Fruit fly (Drosophila melanogaster): ENCODE data around the gene Remo.

Gene Remo

dm6 chrX:13276713-13277112 is 11.1 kb upstream of the Remo start (continued):
- TF ChIP-seq trh (GFP tag; optimal IDR thresholded peaks at IDR 0.05) (no peak), pan (optimal IDR thresholded peaks at IDR 0.05) (no peak), pan (GFP tag; optimal IDR thresholded peaks at IDR 0.05 in 1 of 2, IDR thresholded peaks at IDR 0.05 in 1 of 2) (peak in 1 of 2 experiments; percentile 74), CG7372 (GFP tag; IDR thresholded peaks at IDR 0.05) (peak; percentile 54; the same call in 1 of the 2 replicates), CG9932 (GFP tag; IDR thresholded peaks at IDR 0.05) (peak; percentile 80), CG2120 (GFP tag; optimal IDR thresholded peaks at IDR 0.05) (peak; percentile 73), Taf1 (GFP tag; IDR thresholded peaks at IDR 0.05) (peak; percentile 67), CG4404 (GFP tag; IDR thresholded peaks at IDR 0.05) (peak; percentile 35), dm (GFP tag; optimal IDR thresholded peaks at IDR 0.05) (no peak), CG15269 (tag; optimal IDR thresholded peaks at IDR 0.05) (peak; percentile 88), CG18764 (GFP tag; optimal IDR thresholded peaks at IDR 0.05) (peak; percentile 47), run (tag; optimal IDR thresholded peaks at IDR 0.05) (peak; percentile 49), CG5180 (GFP tag; optimal IDR thresholded peaks at IDR 0.05) (peak; percentile 47), CG3838 (GFP tag; optimal IDR thresholded peaks at IDR 0.05) (no peak), CG2678 (tag; optimal IDR thresholded peaks at IDR 0.05) (peak; percentile 91), CG13296 (GFP tag; optimal IDR thresholded peaks at IDR 0.05) (peak; percentile 87), Aef1 (GFP tag; IDR thresholded peaks at IDR 0.05) (peak; percentile 77), Hsf (GFP tag; optimal IDR thresholded peaks at IDR 0.05) (peak; percentile 22), H15 (GFP tag; IDR thresholded peaks at IDR 0.05) (peak; percentile 60; the same call in 1 of the 3 replicates), slbo (GFP tag; IDR thresholded peaks at IDR 0.05) (peak; percentile 89), Nf-YA (GFP tag; IDR thresholded peaks at IDR 0.05) (peak; percentile 51; the same call in 1 of the 2 replicates), Pdp1 (GFP tag; optimal IDR thresholded peaks at IDR 0.05) (no peak), Ssrp (tag; optimal IDR thresholded peaks at IDR 0.05) (peak; percentile 64), eve (GFP tag; optimal IDR thresholded peaks at IDR 0.05) (no peak), B-H1 (GFP tag; IDR thresholded peaks at IDR 0.05) (peak; percentile 63), CG2129 (GFP tag; IDR thresholded peaks at IDR 0.05; ENCODE audit: partially characterized antibody) (no peak), CG12391 (tag; optimal IDR thresholded peaks at IDR 0.05) (peak; percentile 78), Dll (GFP tag; IDR thresholded peaks at IDR 0.05; ENCODE audit: partially characterized antibody) (no peak), Xbp1 (GFP tag; optimal IDR thresholded peaks at IDR 0.05) (peak; percentile 64), D19A (tag; optimal IDR thresholded peaks at IDR 0.05) (peak; percentile 57), CG34224 (GFP tag; IDR thresholded peaks at IDR 0.05; ENCODE audit: partially characterized antibody) (no peak), CG17912 (GFP tag; optimal IDR thresholded peaks at IDR 0.05) (no peak), sim (GFP tag; IDR thresholded peaks at IDR 0.05) (no peak), CG3407 (GFP tag; optimal IDR thresholded peaks at IDR 0.05) (no peak), NK7.1 (GFP tag; optimal IDR thresholded peaks at IDR 0.05) (no peak), eyg (GFP tag; optimal IDR thresholded peaks at IDR 0.05) (no peak), CG10431 (GFP tag; optimal IDR thresholded peaks at IDR 0.05) (no peak), CG3995 (GFP tag; optimal IDR thresholded peaks at IDR 0.05) (no peak), crol (GFP tag; IDR thresholded peaks at IDR 0.05) (no peak), Oaz (GFP tag; IDR thresholded peaks at IDR 0.05) (peak; percentile 54), Six4 (GFP tag; optimal IDR thresholded peaks at IDR 0.05) (peak; percentile 65), CG6689 (GFP tag; IDR thresholded peaks at IDR 0.05) (peak; percentile 79), CG33557 (GFP tag; optimal IDR thresholded peaks at IDR 0.05) (no peak), HLH3B (GFP tag; IDR thresholded peaks at IDR 0.05) (peak; percentile 64), wdn (GFP tag; IDR thresholded peaks at IDR 0.05) (peak; percentile 78), CG5245 (GFP tag; optimal IDR thresholded peaks at IDR 0.05) (no peak), CG2889 (GFP tag; IDR thresholded peaks at IDR 0.05) (peak; percentile 55; the same call in 1 of the 3 replicates), CG31441 (GFP tag; IDR thresholded peaks at IDR 0.05) (peak; percentile 78), cwo (GFP tag; optimal IDR thresholded peaks at IDR 0.05) (peak; percentile 85), CG10959 (GFP tag; IDR thresholded peaks at IDR 0.05) (no peak), br (optimal IDR thresholded peaks at IDR 0.05) (no peak), CG11093 (GFP tag; IDR thresholded peaks at IDR 0.05) (0 out of 3 replicates have a peak, but pooled peaks have one; percentile 33)
